Worm (Caenorhabditis elegans) whole organism, L4/young adult: ENCODE measurements around the gene fbxb-95.

Experiments
- W03F9.2 ChIP-seq: fragments of 150-350 bp; optimal IDR thresholded peaks from 2 replicates; lab custom pipeline; 2014; ENCODE audit warnings: missing biosample characterization, missing genetic modification characterization
- dao-5 ChIP-seq: sonication (generic microtip); optimal IDR thresholded peaks from 2 replicates; lab custom pipeline; 2016; ENCODE audit warnings: missing genotype, missing genetic modification characterization, moderate library complexity, missing compliant biosample characterization
- him-1 ChIP-seq: sonication (generic microtip); optimal IDR thresholded peaks from 2 replicates; lab custom pipeline; 2016; ENCODE audit warnings: missing genotype, missing genetic modification reagents, missing genetic modification characterization, missing compliant biosample characterization

ce11 chrII:1897936-1898335 lies 43.7 kb downstream of the fbxb-95 start, which contains the start of gene C46F9.6:
- no peak for TF ChIP-seq W03F9.2
- no peak for TF ChIP-seq dao-5 (tag; lab: Kevin White, UChicago)
- no peak for TF ChIP-seq him-1 (tag; lab: Kevin White, UChicago)
